Worm (Caenorhabditis elegans) whole organism, L1 larva: ENCODE results near the gene EEED8.12.

Experiments
- C16A3.4 ChIP-seq: fragments of 150-350 bp; optimal IDR thresholded peaks from 2 replicates; lab custom pipeline; 2014; ENCODE audit warnings: missing biosample characterization, missing genetic modification characterization
- C34B4.2 ChIP-seq: sonication (generic microtip); optimal IDR thresholded peaks from 2 replicates; lab custom pipeline; 2017; ENCODE audit warnings: mild to moderate bottlenecking, missing genetic modification characterization, missing compliant biosample characterization
- F16B12.6 ChIP-seq: fragments of 150-350 bp; optimal IDR thresholded peaks from 2 replicates; lab custom pipeline; 2014; ENCODE audit warnings: missing biosample characterization, missing genetic modification characterization
- Y116A8C.19 ChIP-seq: sonication (generic microtip); optimal IDR thresholded peaks from 2 replicates; lab custom pipeline; 2016; ENCODE audit warnings: missing compliant biosample characterization, missing genetic modification characterization, borderline replicate concordance
- aha-1 ChIP-seq: fragments of 150-350 bp; optimal IDR thresholded peaks from 2 replicates; lab custom pipeline; 2014; ENCODE audit warnings: missing biosample characterization, missing genetic modification characterization
- alr-1 ChIP-seq: fragments of 200-800 bp; sonication (Bioruptor generic); optimal IDR thresholded peaks from 2 replicates; lab custom pipeline; 2018; ENCODE audit warnings: borderline replicate concordance, mild to moderate bottlenecking, missing genetic modification characterization, missing compliant biosample characterization
- ceh-82 ChIP-seq, 3 experiments: fragments of 150-350 bp in 1 of 3; sonication (generic microtip) in 2 of 3; optimal IDR thresholded peaks; 2 replicates each; lab custom pipeline; 2014 to 2017; ENCODE audit warnings: missing biosample characterization in 3 of 3, missing genetic modification characterization in 3 of 3
- ceh-88 ChIP-seq: fragments of 200-800 bp; sonication (Bioruptor generic); IDR thresholded peaks from 2 replicates; pipeline ENCODE4 v1.3.6; 2022; ENCODE audit warnings: missing genetic modification characterization, missing compliant biosample characterization
- dpl-1 ChIP-seq, 3 experiments: fragments of 150-350 bp in 2 of 3; sonication (generic microtip) in 1 of 3; optimal IDR thresholded peaks; 2 replicates each; lab custom pipeline; 2014 to 2017; ENCODE audit warnings: missing biosample characterization in 3 of 3, missing genetic modification characterization in 3 of 3, missing genetic modification reagents in 3 of 3
- efl-1 ChIP-seq, 4 experiments: fragments of 150-350 bp; optimal IDR thresholded peaks in 3 of 4; peaks in 1 of 4; 1 replicate in 1 of 4; 2 replicates in 3 of 4; lab custom pipeline; 2014; ENCODE audit warnings: missing biosample characterization in 2 of 4, missing genetic modification characterization in 2 of 4, missing genetic modification reagents in 2 of 4
- egl-27 ChIP-seq, 2 experiments: fragments of 150-350 bp in 1 of 2; sonication (generic microtip); optimal IDR thresholded peaks; 3 replicates each; lab custom pipeline; 2017 to 2018; ENCODE audit warnings: missing biosample characterization in 2 of 2, missing genetic modification characterization in 2 of 2, missing genetic modification reagents in 2 of 2
- elt-3 ChIP-seq, 6 experiments: fragments of 150-350 bp in 1 of 6; sonication (generic microtip); optimal IDR thresholded peaks; 2 replicates each; lab custom pipeline; 2017 to 2018; ENCODE audit warnings: missing biosample characterization in 6 of 6, missing genetic modification characterization in 6 of 6, inconsistent platforms in 1 of 6
- ets-5 ChIP-seq: fragments of 200-800 bp; sonication (Bioruptor generic); IDR thresholded peaks from 2 replicates; pipeline ENCODE4 v1.3.6; 2022; ENCODE audit warnings: missing genetic modification characterization, missing compliant biosample characterization
- fkh-4 ChIP-seq: sonication (generic microtip); optimal IDR thresholded peaks from 2 replicates; lab custom pipeline; 2016; ENCODE audit warnings: missing compliant biosample characterization, missing genetic modification characterization, borderline replicate concordance
- hlh-4 ChIP-seq: sonication (generic microtip); optimal IDR thresholded peaks from 2 replicates; lab custom pipeline; 2016; ENCODE audit warnings: mild to moderate bottlenecking, missing genetic modification characterization, missing compliant biosample characterization
- hpl-2 ChIP-seq: fragments of 150-350 bp; optimal IDR thresholded peaks from 2 replicates; lab custom pipeline; 2014; ENCODE audit warnings: missing biosample characterization, missing genetic modification reagents, missing genetic modification characterization
- jun-1 ChIP-seq: fragments of 150-350 bp; optimal IDR thresholded peaks from 2 replicates; lab custom pipeline; 2014; ENCODE audit warnings: missing biosample characterization, missing genetic modification reagents, missing genetic modification characterization
- lin-13 ChIP-seq: fragments of 150-350 bp; optimal IDR thresholded peaks from 2 replicates; lab custom pipeline; 2014; ENCODE audit warnings: missing biosample characterization, missing genetic modification reagents, missing genetic modification characterization
- lin-35 ChIP-seq, 2 experiments: fragments of 150-350 bp; optimal IDR thresholded peaks; 2 replicates each; lab custom pipeline; 2014; ENCODE audit warnings: missing biosample characterization in 2 of 2, missing genetic modification characterization in 2 of 2, missing genetic modification reagents in 2 of 2
- lin-39 ChIP-seq: fragments of 150-350 bp; optimal IDR thresholded peaks from 2 replicates; lab custom pipeline; 2014; ENCODE audit warnings: missing biosample characterization, missing genetic modification reagents, missing genetic modification characterization
- lsy-2 ChIP-seq, 2 experiments: fragments of 150-350 bp; optimal IDR thresholded peaks; 2 replicates each; lab custom pipeline; 2014; ENCODE audit warnings: missing biosample characterization in 2 of 2, missing genetic modification characterization in 2 of 2
- mdl-1 ChIP-seq, 2 experiments: fragments of 150-350 bp; optimal IDR thresholded peaks; 2 replicates each; lab custom pipeline; 2014 to 2017; ENCODE audit warnings: missing biosample characterization in 2 of 2, missing genetic modification characterization in 2 of 2, inconsistent platforms in 1 of 2
- mef-2 ChIP-seq: fragments of 150-350 bp; optimal IDR thresholded peaks from 2 replicates; lab custom pipeline; 2014; ENCODE audit warnings: missing biosample characterization, missing genetic modification characterization
- mep-1 ChIP-seq: fragments of 150-350 bp; optimal IDR thresholded peaks from 2 replicates; lab custom pipeline; 2014; ENCODE audit warnings: missing biosample characterization, missing genetic modification characterization
- nhr-11 ChIP-seq: fragments of 150-350 bp; optimal IDR thresholded peaks from 2 replicates; lab custom pipeline; 2014; ENCODE audit warnings: missing biosample characterization, missing genetic modification characterization
- nhr-19 ChIP-seq: fragments of 200-800 bp; sonication (Bioruptor generic); conservative IDR thresholded peaks from 2 replicates; pipeline ENCODE4 v1.3.6; 2022; ENCODE audit warnings: missing genetic modification characterization, missing compliant biosample characterization
- nhr-28 ChIP-seq: fragments of 150-350 bp; optimal IDR thresholded peaks from 2 replicates; lab custom pipeline; 2014; ENCODE audit warnings: missing biosample characterization, missing genetic modification characterization
- nhr-77 ChIP-seq: fragments of 150-350 bp; optimal IDR thresholded peaks from 2 replicates; lab custom pipeline; 2014; ENCODE audit warnings: missing biosample characterization, missing genetic modification characterization
- nhr-85 ChIP-seq: sonication (generic microtip); peaks from one replicate; lab custom pipeline; 2016; ENCODE audit warnings: missing genetic modification characterization, inconsistent platforms, missing compliant biosample characterization
- pqm-1 ChIP-seq: sonication (generic microtip); optimal IDR thresholded peaks from 3 replicates; lab custom pipeline; 2017; ENCODE audit warnings: missing biosample characterization, missing genetic modification characterization
- rnt-1 ChIP-seq: sonication (generic microtip); optimal IDR thresholded peaks from 2 replicates; lab custom pipeline; 2016; ENCODE audit warnings: mild to moderate bottlenecking, missing genetic modification characterization, moderate library complexity, missing compliant biosample characterization
- skn-1 ChIP-seq: fragments of 150-350 bp; optimal IDR thresholded peaks from 2 replicates; lab custom pipeline; 2014; ENCODE audit warnings: missing biosample characterization, missing genetic modification characterization
- snpc-4 ChIP-seq: fragments of 150-350 bp; optimal IDR thresholded peaks from 2 replicates; lab custom pipeline; 2014; ENCODE audit warnings: missing biosample characterization, missing genetic modification characterization
- snu-23 ChIP-seq: sonication (generic microtip); optimal IDR thresholded peaks from 2 replicates; lab custom pipeline; 2016; ENCODE audit warnings: missing genetic modification characterization, missing compliant biosample characterization
- sox-4 ChIP-seq: sonication (generic microtip); optimal IDR thresholded peaks from 2 replicates; lab custom pipeline; 2016; ENCODE audit warnings: missing genetic modification characterization, missing compliant biosample characterization
- swsn-7 ChIP-seq: sonication (generic microtip); optimal IDR thresholded peaks from 2 replicates; lab custom pipeline; 2016; ENCODE audit warnings: missing genetic modification characterization, missing compliant biosample characterization
- tbx-2 ChIP-seq: sonication (generic microtip); optimal IDR thresholded peaks from 2 replicates; lab custom pipeline; 2016; ENCODE audit warnings: missing genetic modification characterization, missing compliant biosample characterization
- tlp-1 ChIP-seq: fragments of 150-350 bp; optimal IDR thresholded peaks from 2 replicates; lab custom pipeline; 2014; ENCODE audit warnings: missing biosample characterization, missing genetic modification characterization
- unc-130 ChIP-seq: fragments of 150-350 bp; optimal IDR thresholded peaks from 2 replicates; lab custom pipeline; 2017; ENCODE audit warnings: missing biosample characterization, missing genetic modification characterization, inconsistent platforms
- unc-30 ChIP-seq: sonication (generic microtip); optimal IDR thresholded peaks from 2 replicates; lab custom pipeline; 2017; ENCODE audit warnings: missing biosample characterization, missing genetic modification characterization
- unc-62 ChIP-seq: fragments of 150-350 bp; optimal IDR thresholded peaks from 2 replicates; lab custom pipeline; 2014; ENCODE audit warnings: missing biosample characterization, missing genetic modification reagents, missing genetic modification characterization
- vab-15 ChIP-seq: sonication (generic microtip); optimal IDR thresholded peaks from 2 replicates; lab custom pipeline; 2017; ENCODE audit warnings: missing genotype, mild to moderate bottlenecking, missing genetic modification characterization, missing compliant biosample characterization
- xbp-1 ChIP-seq: sonication (generic microtip); optimal IDR thresholded peaks from 2 replicates; lab custom pipeline; 2016; ENCODE audit warnings: missing genetic modification characterization, missing compliant biosample characterization
- zip-4 ChIP-seq: fragments of 200-800 bp; sonication (Bioruptor generic); optimal IDR thresholded peaks from 2 replicates; lab custom pipeline; 2018; ENCODE audit warnings: mild to moderate bottlenecking, missing genetic modification characterization, moderate library complexity, missing compliant biosample characterization
- ztf-4 ChIP-seq: fragments of 150-350 bp; optimal IDR thresholded peaks from 2 replicates; lab custom pipeline; 2014; ENCODE audit warnings: missing biosample characterization, missing genetic modification characterization

Gene EEED8.12

DNA sequence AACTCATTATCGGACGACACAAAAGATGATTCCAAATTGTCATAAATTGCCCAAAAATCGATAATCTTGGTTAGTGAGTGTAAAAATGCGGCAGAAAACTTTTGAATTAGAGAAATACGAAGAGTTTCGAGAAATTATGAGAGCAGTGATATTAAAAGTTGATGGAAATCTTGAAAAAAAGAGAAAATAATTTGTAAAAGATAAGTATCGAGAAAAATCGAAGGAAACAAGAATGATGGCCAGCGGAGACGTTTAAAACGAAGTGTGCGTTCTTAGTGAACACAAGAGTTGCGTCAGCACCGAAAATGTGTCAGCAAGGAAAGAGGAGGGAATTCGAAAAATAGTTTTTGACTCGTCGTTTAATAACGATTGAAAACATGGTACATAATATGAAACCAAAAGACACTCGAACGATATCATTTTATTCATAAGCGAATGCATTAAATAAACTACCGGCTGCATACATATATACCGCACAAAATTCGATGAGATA lies 18.9 kb downstream of the EEED8.12 start, which contains the start of gene ndx-6 (continued):
- TF ChIP-seq ceh-88 (no peak), snpc-4 (peak; percentile 78), ets-5 (GFP tag; lab: Robert Waterston, UW) (no peak), vab-15 (tag; lab: Kevin White, UChicago) (no peak), lin-39 (tag; lab: Kevin White, UChicago) (peak; percentile 65), unc-130 (tag; lab: Kevin White, UChicago) (peak; percentile 83), efl-1 (optimal IDR thresholded peaks at IDR 0.05; lab: Kevin White, UChicago) (peak; percentile 92 to 99), efl-1 (GFP tag; optimal IDR thresholded peaks at IDR 0.05 in 1 of 2; lab: Kevin White, UChicago) (peak; percentile 98 to 100), xbp-1 (tag; lab: Kevin White, UChicago) (peak; percentile 88), tlp-1 (no peak), jun-1 (tag; lab: Kevin White, UChicago) (peak; percentile 80), pqm-1 (tag; lab: Kevin White, UChicago) (no peak), nhr-11 (peak; percentile 64), lsy-2 (tag; optimal IDR thresholded peaks at IDR 0.05; lab: Kevin White, UChicago) (peak; percentile 90 to 92), tbx-2 (tag; lab: Kevin White, UChicago) (peak; percentile 83), unc-30 (no peak), elt-3 (tag; optimal IDR thresholded peaks at IDR 0.05; lab: Kevin White, UChicago) (peak in 2 of 6 experiments; percentile 73 to 87), alr-1 (tag; lab: Kevin White, UChicago) (no peak), zip-4 (GFP tag; lab: Kevin White, UChicago) (peak; percentile 36), aha-1 (tag; lab: Kevin White, UChicago) (no peak), hpl-2 (GFP tag; lab: Kevin White, UChicago) (no peak), unc-62 (no peak), lin-13 (GFP tag; lab: Kevin White, UChicago) (peak; percentile 77), hlh-4 (tag; lab: Kevin White, UChicago) (no peak), fkh-4 (tag; lab: Kevin White, UChicago) (no peak), nhr-28 (tag; lab: Kevin White, UChicago) (no peak), ceh-82 (tag; optimal IDR thresholded peaks at IDR 0.05; lab: Kevin White, UChicago) (peak; percentile 81 to 88 (median 84)), swsn-7 (tag; lab: Kevin White, UChicago) (peak; percentile 87), rnt-1 (tag; lab: Kevin White, UChicago) (peak; percentile 93), skn-1 (tag; lab: Kevin White, UChicago) (peak; percentile 82), egl-27 (tag; optimal IDR thresholded peaks at IDR 0.05; lab: Kevin White, UChicago) (no peak), nhr-19 (GFP tag; lab: Robert Waterston, UW) (peak; percentile 87), mef-2 (no peak), F16B12.6 (tag; lab: Kevin White, UChicago) (peak; percentile 67), sox-4 (tag; lab: Kevin White, UChicago) (peak; percentile 32), Y116A8C.19 (tag; lab: Kevin White, UChicago) (no peak), ztf-4 (tag; lab: Kevin White, UChicago) (peak; percentile 76), nhr-85 (tag; lab: Kevin White, UChicago) (peak; percentile 93), C34B4.2 (no peak), nhr-77 (peak; percentile 52), dpl-1 (GFP tag; optimal IDR thresholded peaks at IDR 0.05; lab: Kevin White, UChicago) (peak; percentile 99), lin-35 (GFP tag; optimal IDR thresholded peaks at IDR 0.05; lab: Kevin White, UChicago) (peak; percentile 99 to 100), mdl-1 (tag; optimal IDR thresholded peaks at IDR 0.05; lab: Kevin White, UChicago) (peak in 1 of 2 experiments; percentile 65), snu-23 (peak; percentile 93), C16A3.4 (tag; lab: Kevin White, UChicago) (peak; percentile 90), mep-1 (tag; lab: Kevin White, UChicago) (peak; percentile 92)
- TF ChIP-seq, all 84 proteins: peak for 53
